Worm (Caenorhabditis elegans) whole organism, L4 larva: Measurements from ENCODE around the gene R09H3.3.

Source experiments
- F10B5.3 ChIP-seq: sonication (generic microtip); optimal IDR thresholded peaks from 2 replicates; lab custom pipeline; 2016; ENCODE audit warnings: mild to moderate bottlenecking, missing genetic modification characterization, missing compliant biosample characterization
- F26F4.8 ChIP-seq: fragments of 200-800 bp; sonication (Bioruptor generic); conservative IDR thresholded peaks from 2 replicates; pipeline ENCODE4 v1.3.6; 2022; ENCODE audit warnings: missing genetic modification characterization, missing compliant biosample characterization
- Y5F2A.4 ChIP-seq: fragments of 200-800 bp; sonication (Bioruptor generic); optimal IDR thresholded peaks from 2 replicates; lab custom pipeline; 2018; ENCODE audit warnings: mild to moderate bottlenecking, missing genetic modification characterization, missing compliant biosample characterization
- aha-1 ChIP-seq: fragments of 150-350 bp; peaks from one replicate; lab custom pipeline; 2014; ENCODE audit warnings: missing biosample characterization, missing genetic modification characterization
- ama-1 ChIP-seq: fragments of 150-350 bp; optimal IDR thresholded peaks from 2 replicates; lab custom pipeline; 2014; ENCODE audit warnings: inconsistent platforms, mixed read lengths
- attf-4 ChIP-seq: sonication (generic microtip); optimal IDR thresholded peaks from 3 replicates; lab custom pipeline; 2017; ENCODE audit warnings: missing biosample characterization, missing genetic modification characterization
- ceh-44 ChIP-seq: fragments of 200-800 bp; sonication (Bioruptor generic); IDR thresholded peaks from 2 replicates; pipeline ENCODE4 v1.3.6; 2022; ENCODE audit warnings: missing genetic modification reagents, missing genetic modification characterization, missing compliant biosample characterization
- ceh-82 ChIP-seq: sonication (generic microtip); optimal IDR thresholded peaks from 2 replicates; lab custom pipeline; 2017; ENCODE audit warnings: missing biosample characterization, missing genetic modification characterization
- daf-19 ChIP-seq: fragments of 200-800 bp; sonication (Bioruptor generic); conservative IDR thresholded peaks from 2 replicates; pipeline ENCODE4 v1.3.6; 2022; ENCODE audit warnings: missing genetic modification characterization, missing compliant biosample characterization
- daf-8 ChIP-seq: fragments of 200-800 bp; sonication (Bioruptor generic); IDR thresholded peaks from 2 replicates; pipeline ENCODE4 v1.3.6; 2022; ENCODE audit warnings: missing genetic modification characterization, missing compliant biosample characterization
- dmd-8 ChIP-seq: fragments of 200-800 bp; sonication (Bioruptor generic); IDR thresholded peaks from 2 replicates; pipeline ENCODE4 v1.3.6; 2022; ENCODE audit warnings: missing genetic modification characterization, missing compliant biosample characterization
- dpl-1 ChIP-seq: fragments of 150-350 bp; optimal IDR thresholded peaks from 2 replicates; lab custom pipeline; 2014; ENCODE audit warnings: missing biosample characterization, missing genetic modification reagents, missing genetic modification characterization
- dve-1 ChIP-seq: sonication (generic microtip); optimal IDR thresholded peaks from 2 replicates; lab custom pipeline; 2017; ENCODE audit warnings: antibody characterized with exemption, mild to moderate bottlenecking, missing genetic modification characterization, missing compliant biosample characterization; ENCODE audit not compliant: insufficient read depth
- egl-27 ChIP-seq: sonication (generic microtip); optimal IDR thresholded peaks from 3 replicates; lab custom pipeline; 2017; ENCODE audit warnings: missing biosample characterization, missing genetic modification reagents, missing genetic modification characterization
- egl-43 ChIP-seq: fragments of 200-800 bp; sonication (Bioruptor generic); IDR thresholded peaks from 2 replicates; pipeline ENCODE4 v1.3.6; 2022; ENCODE audit warnings: missing genetic modification reagents, missing genetic modification characterization, missing compliant biosample characterization
- gei-8 ChIP-seq: fragments of 200-800 bp; sonication (Bioruptor generic); optimal IDR thresholded peaks from 2 replicates; lab custom pipeline; 2018; ENCODE audit warnings: mild to moderate bottlenecking, missing genetic modification characterization, missing compliant biosample characterization
- hlh-11 ChIP-seq: fragments of 200-800 bp; sonication (Bioruptor generic); optimal IDR thresholded peaks from 2 replicates; lab custom pipeline; 2018; ENCODE audit warnings: mild to moderate bottlenecking, missing genetic modification characterization, missing compliant biosample characterization
- hmg-1.1 ChIP-seq: fragments of 200-800 bp; sonication (Bioruptor generic); IDR thresholded peaks from 2 replicates; pipeline ENCODE4 v1.3.6; 2022; ENCODE audit warnings: missing genetic modification reagents, missing genetic modification characterization, missing compliant biosample characterization
- lim-7 ChIP-seq: fragments of 200-800 bp; sonication (Bioruptor generic); IDR thresholded peaks from 2 replicates; pipeline ENCODE4 v1.3.6; 2022; ENCODE audit warnings: missing genetic modification characterization, missing compliant biosample characterization
- lin-29 ChIP-seq: fragments of 200-800 bp; sonication (Bioruptor generic); IDR thresholded peaks from 2 replicates; pipeline ENCODE4 v1.3.6; 2022; ENCODE audit warnings: missing genetic modification reagents, missing genetic modification characterization, missing compliant biosample characterization
- lin-39 ChIP-seq: fragments of 150-350 bp; optimal IDR thresholded peaks from 2 replicates; lab custom pipeline; 2014; ENCODE audit warnings: missing biosample characterization, missing genetic modification reagents, missing genetic modification characterization
- lsy-2 ChIP-seq, 2 experiments: fragments of 150-350 bp in 1 of 2; sonication (generic microtip) in 1 of 2; optimal IDR thresholded peaks; 2 replicates each; lab custom pipeline; 2014 to 2017; ENCODE audit warnings: missing biosample characterization in 2 of 2, missing genetic modification characterization in 2 of 2
- madf-9 ChIP-seq: fragments of 200-800 bp; sonication (Bioruptor generic); conservative IDR thresholded peaks from 2 replicates; pipeline ENCODE4 v1.3.6; 2022; ENCODE audit warnings: missing genetic modification reagents, missing genetic modification characterization, missing compliant biosample characterization
- mdt-29 ChIP-seq: fragments of 200-800 bp; sonication (Bioruptor generic); IDR thresholded peaks from 2 replicates; pipeline ENCODE4 v1.3.6; 2022; ENCODE audit warnings: missing genetic modification reagents, missing genetic modification characterization, missing compliant biosample characterization
- mxl-3 ChIP-seq: fragments of 200-800 bp; sonication (Bioruptor generic); optimal IDR thresholded peaks from 2 replicates; lab custom pipeline; 2018; ENCODE audit warnings: mild to moderate bottlenecking, missing genetic modification characterization, missing compliant biosample characterization
- nhr-10 ChIP-seq: fragments of 150-350 bp; optimal IDR thresholded peaks from 2 replicates; lab custom pipeline; 2014; ENCODE audit warnings: missing biosample characterization, missing genetic modification characterization
- nhr-111 ChIP-seq: fragments of 200-800 bp; sonication (Bioruptor generic); optimal IDR thresholded peaks from 2 replicates; lab custom pipeline; 2018; ENCODE audit warnings: mild to moderate bottlenecking, missing genetic modification characterization, missing compliant biosample characterization
- nhr-28 ChIP-seq: fragments of 150-350 bp; optimal IDR thresholded peaks from 2 replicates; lab custom pipeline; 2014; ENCODE audit warnings: missing biosample characterization, missing genetic modification characterization
- pha-4 ChIP-seq, 2 experiments: fragments of 150-350 bp in 1 of 2; fragments of 200-800 bp in 1 of 2; sonication (Bioruptor generic) in 1 of 2; IDR thresholded peaks in 1 of 2; optimal IDR thresholded peaks in 1 of 2; 2 replicates each; pipeline versions ENCODE4 v1.3.6 to Lab custom; 2014 to 2022; ENCODE audit warnings: missing genetic modification characterization in 2 of 2, missing genetic modification reagents in 2 of 2, missing biosample characterization in 1 of 2, missing compliant biosample characterization in 1 of 2
- php-3 ChIP-seq: fragments of 200-800 bp; sonication (Bioruptor generic); IDR thresholded peaks from 2 replicates; pipeline ENCODE4 v1.3.6; 2022; ENCODE audit warnings: missing genetic modification reagents, missing genetic modification characterization, missing compliant biosample characterization
- rbr-2 ChIP-seq: sonication (generic microtip); optimal IDR thresholded peaks from 2 replicates; lab custom pipeline; 2016; ENCODE audit warnings: missing genotype, missing genetic modification characterization, missing compliant biosample characterization
- saeg-2 ChIP-seq: fragments of 200-800 bp; sonication (Bioruptor generic); IDR thresholded peaks from 2 replicates; pipeline ENCODE4 v1.3.6; 2022; ENCODE audit warnings: missing genetic modification reagents, missing genetic modification characterization, missing compliant biosample characterization
- sdz-12 ChIP-seq: fragments of 200-800 bp; sonication (Bioruptor generic); optimal IDR thresholded peaks from 2 replicates; lab custom pipeline; 2018; ENCODE audit warnings: mild to moderate bottlenecking, missing genetic modification characterization, missing compliant biosample characterization
- skn-1 ChIP-seq: fragments of 150-350 bp; optimal IDR thresholded peaks from 2 replicates; lab custom pipeline; 2014; ENCODE audit warnings: missing biosample characterization, missing genetic modification characterization
- snpc-1.2 ChIP-seq: fragments of 200-800 bp; sonication (Bioruptor generic); IDR thresholded peaks from 2 replicates; pipeline ENCODE4 v1.3.6; 2022; ENCODE audit warnings: missing genetic modification reagents, missing genetic modification characterization, missing compliant biosample characterization
- spr-3 ChIP-seq: fragments of 200-800 bp; sonication (Bioruptor generic); optimal IDR thresholded peaks from 2 replicates; lab custom pipeline; 2018; ENCODE audit warnings: mild to moderate bottlenecking, missing genetic modification characterization, missing compliant biosample characterization
- tra-1 ChIP-seq: fragments of 200-800 bp; sonication (Bioruptor generic); IDR thresholded peaks from 2 replicates; pipeline ENCODE4 v1.3.6; 2022; ENCODE audit warnings: missing genetic modification reagents, missing genetic modification characterization, missing compliant biosample characterization
- unc-62 ChIP-seq, 3 experiments: fragments of 150-350 bp in 1 of 3; sonication (generic microtip); optimal IDR thresholded peaks in 2 of 3; peaks in 1 of 3; 1 replicate in 1 of 3; 2 replicates in 2 of 3; lab custom pipeline; 2014 to 2017; ENCODE audit warnings: missing biosample characterization in 3 of 3, missing genetic modification characterization in 3 of 3, missing genetic modification reagents in 3 of 3, missing genotype in 1 of 3
- zfp-2 ChIP-seq: sonication (generic microtip); optimal IDR thresholded peaks from 2 replicates; lab custom pipeline; 2016; ENCODE audit warnings: mild to moderate bottlenecking, missing genetic modification characterization, missing compliant biosample characterization

The R09H3.3 gene

DNA sequence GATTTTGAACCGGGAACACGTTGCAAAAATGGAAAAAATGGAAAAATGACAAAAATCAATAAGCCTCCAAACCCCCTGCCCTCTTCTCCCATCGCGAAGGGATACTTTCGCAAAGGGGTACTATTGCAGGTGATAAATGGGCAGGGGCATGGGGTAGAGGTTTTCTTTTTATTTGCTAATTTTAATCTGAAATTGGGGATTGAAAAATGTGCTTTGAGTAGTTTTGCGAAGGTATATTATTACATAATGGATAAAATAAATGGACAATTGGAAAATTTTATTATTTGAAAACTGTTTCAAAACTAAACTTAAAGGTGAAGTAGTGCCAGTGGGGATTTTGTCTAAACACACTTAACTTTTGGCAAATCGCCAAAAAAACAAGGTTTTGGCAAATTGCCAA is 41.6 kb downstream of the R09H3.3 start (continued):
- TF ChIP-seq egl-43 (GFP tag; lab: Robert Waterston, UW) (peak; percentile 98), mxl-3 (GFP tag; lab: Kevin White, UChicago) (peak; percentile 78), attf-4 (tag; lab: Kevin White, UChicago) (peak; percentile 28), nhr-28 (peak; percentile 93), nhr-111 (no peak), daf-8 (GFP tag; lab: Robert Waterston, UW) (no peak), skn-1 (tag; lab: Kevin White, UChicago) (no peak), gei-8 (peak; percentile 86), dve-1 (tag; lab: Kevin White, UChicago) (peak; percentile 99), tra-1 (GFP tag; lab: Robert Waterston, UW) (peak; percentile 97), Y5F2A.4 (GFP tag; lab: Kevin White, UChicago) (peak; percentile 94), snpc-1.2 (GFP tag; lab: Robert Waterston, UW) (no peak; the same call in 1 of the 2 replicates), egl-27 (tag; lab: Kevin White, UChicago) (peak; percentile 56), lin-29 (GFP tag; lab: Robert Waterston, UW) (peak; percentile 93), zfp-2 (tag; lab: Kevin White, UChicago) (peak; percentile 86), lin-39 (tag; lab: Kevin White, UChicago) (no peak), hmg-1.1 (GFP tag; lab: Robert Waterston, UW) (peak; percentile 100), dmd-8 (no peak), pha-4 (GFP tag; IDR thresholded peaks at IDR 0.05; lab: Robert Waterston, UW) (peak; percentile 94), pha-4 (tag; optimal IDR thresholded peaks at IDR 0.05; lab: Kevin White, UChicago) (peak; percentile 85), nhr-10 (tag; lab: Kevin White, UChicago) (peak; percentile 97), php-3 (GFP tag; lab: Robert Waterston, UW) (peak; percentile 99), saeg-2 (peak; percentile 95), daf-19 (GFP tag; lab: Robert Waterston, UW) (no peak), ceh-82 (peak; percentile 68), madf-9 (GFP tag; lab: Robert Waterston, UW) (peak; percentile 97), F10B5.3 (tag; lab: Kevin White, UChicago) (peak; percentile 95), mdt-29 (GFP tag; lab: Robert Waterston, UW) (peak; percentile 86), aha-1 (tag; lab: Kevin White, UChicago) (peak; percentile 98), hlh-11 (tag; lab: Kevin White, UChicago) (peak; percentile 95), ama-1 (lab: Kevin White, UChicago) (no peak), rbr-2 (tag; lab: Kevin White, UChicago) (peak; percentile 98), ceh-44 (no peak), dpl-1 (peak; percentile 66), sdz-12 (peak; percentile 8), F26F4.8 (GFP tag; lab: Robert Waterston, UW) (no peak), spr-3 (peak; percentile 96), lim-7 (peak; percentile 75), unc-62 (GFP tag; optimal IDR thresholded peaks at IDR 0.05 in 1 of 2; lab: Kevin White, UChicago) (peak; percentile 79 to 99), unc-62 (tag; optimal IDR thresholded peaks at IDR 0.05; lab: Kevin White, UChicago) (peak; percentile 88)
- TF ChIP-seq, all 104 proteins: peak for 84

DNA sequence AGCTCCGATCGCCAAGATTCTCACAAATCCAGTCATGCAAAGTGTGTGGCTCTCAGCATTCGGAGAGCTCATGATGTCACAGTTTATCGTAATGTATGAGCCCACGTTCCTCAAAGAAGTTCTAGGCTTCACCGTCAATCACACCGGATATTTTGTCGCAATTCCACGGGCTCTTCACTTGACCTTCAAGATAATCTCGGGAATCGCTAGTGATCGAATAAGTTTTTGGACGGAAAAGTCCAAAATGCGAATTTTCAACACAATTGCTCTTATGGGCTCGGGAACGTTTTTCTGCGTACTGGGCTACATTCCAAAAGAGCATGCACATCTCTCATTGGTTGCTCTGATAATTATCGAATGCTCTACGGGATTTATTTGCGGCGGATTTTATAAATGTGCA is 45.6 kb downstream of the R09H3.3 start:
- TF ChIP-seq aha-1 (tag; lab: Kevin White, UChicago): peak; percentile 79
- TF ChIP-seq unc-62 (GFP tag; optimal IDR thresholded peaks at IDR 0.05 in 1 of 2; lab: Kevin White, UChicago): peak in 1 of 2 experiments; percentile 76
- TF ChIP-seq unc-62 (tag; optimal IDR thresholded peaks at IDR 0.05; lab: Kevin White, UChicago): no peak
- TF ChIP-seq lsy-2 (tag; optimal IDR thresholded peaks at IDR 0.05; lab: Kevin White, UChicago): no peak
- TF ChIP-seq, all 104 proteins: peak for 2
